Fruit fly (Drosophila melanogaster) whole organism, pupa: ENCODE results near the gene CG42764.
A peak's percentile ranks its signal among the peaks of the same experiment; 100 is the strongest.

ENCODE experiments used
- CG10348 ChIP-seq: fragments of 200-800 bp; sonication (Bioruptor generic); IDR thresholded peaks from 2 replicates; pipeline ENCODE4 v1.3.6; 2022; ENCODE audit warnings: missing biosample characterization, missing genetic modification characterization
- CG12605 ChIP-seq: fragments of 200-800 bp; sonication (Bioruptor generic); IDR thresholded peaks from 2 replicates; pipeline ENCODE4 v1.3.6; 2022; ENCODE audit warnings: missing biosample characterization, missing genetic modification characterization
- CG13204 ChIP-seq: fragments of 200-800 bp; sonication (Bioruptor generic); optimal IDR thresholded peaks from 2 replicates; lab custom pipeline; 2018; ENCODE audit warnings: missing biosample characterization, mild to moderate bottlenecking, missing genetic modification characterization, moderate library complexity
- CG14655 ChIP-seq: fragments of 200-800 bp; sonication (Bioruptor generic); optimal IDR thresholded peaks from 3 replicates; lab custom pipeline; 2017; ENCODE audit warnings: mild to moderate bottlenecking, missing biosample characterization, missing genetic modification reagents, missing genetic modification characterization
- CG15710 ChIP-seq: fragments of 200-800 bp; sonication (Bioruptor generic); optimal IDR thresholded peaks from 2 replicates; lab custom pipeline; 2018; ENCODE audit warnings: missing biosample characterization, mild to moderate bottlenecking, missing genetic modification characterization, moderate library complexity
- CG17806 ChIP-seq: fragments of 200-800 bp; sonication (Bioruptor generic); optimal IDR thresholded peaks from 2 replicates; lab custom pipeline; 2018; ENCODE audit warnings: missing biosample characterization, mild to moderate bottlenecking, missing genetic modification characterization, moderate library complexity
- CG32121 ChIP-seq: fragments of 200-800 bp; sonication (Bioruptor generic); IDR thresholded peaks from 2 replicates; pipeline ENCODE4 v1.3.6; 2022; ENCODE audit warnings: missing biosample characterization, missing genetic modification characterization
- CG34367 ChIP-seq: fragments of 200-800 bp; sonication (Bioruptor generic); optimal IDR thresholded peaks from 2 replicates; lab custom pipeline; 2018; ENCODE audit warnings: missing biosample characterization, mild to moderate bottlenecking, missing genetic modification characterization
- CG4496 ChIP-seq: fragments of 200-800 bp; sonication (Bioruptor generic); IDR thresholded peaks from 3 replicates; pipeline ENCODE4 v1.3.6; 2022; ENCODE audit warnings: missing biosample characterization, missing genetic modification characterization
- CG8159 ChIP-seq: fragments of 200-800 bp; sonication (Bioruptor generic); optimal IDR thresholded peaks from 3 replicates; lab custom pipeline; 2018; ENCODE audit warnings: missing biosample characterization, mild to moderate bottlenecking, missing genetic modification characterization, moderate library complexity
- CG8301 ChIP-seq: fragments of 200-800 bp; sonication (Bioruptor generic); optimal IDR thresholded peaks from 2 replicates; lab custom pipeline; 2018; ENCODE audit warnings: missing biosample characterization, mild to moderate bottlenecking, missing genetic modification characterization
- CG9948 ChIP-seq: fragments of 200-800 bp; sonication (Bioruptor generic); optimal IDR thresholded peaks from 2 replicates; lab custom pipeline; 2018; ENCODE audit warnings: missing biosample characterization, mild to moderate bottlenecking, missing genetic modification characterization, moderate library complexity
- D1 ChIP-seq: fragments of 200-800 bp; sonication (Bioruptor generic); optimal IDR thresholded peaks from 2 replicates; lab custom pipeline; 2018; ENCODE audit warnings: missing biosample characterization, mild to moderate bottlenecking, missing genetic modification characterization, moderate library complexity
- EcR ChIP-seq: fragments of 200-800 bp; sonication (Bioruptor generic); optimal IDR thresholded peaks from 3 replicates; lab custom pipeline; 2019; ENCODE audit warnings: missing biosample characterization, missing genetic modification characterization, mild to moderate bottlenecking, moderate library complexity, missing genetic modification reagents
- Ets98B ChIP-seq: fragments of 200-800 bp; sonication (Bioruptor generic); IDR thresholded peaks from 2 replicates; pipeline ENCODE4 v1.3.6; 2022; ENCODE audit warnings: missing biosample characterization, missing genetic modification characterization
- Pif1A ChIP-seq: fragments of 200-800 bp; sonication (Bioruptor generic); optimal IDR thresholded peaks from 3 replicates; lab custom pipeline; 2016; ENCODE audit warnings: missing biosample characterization, missing genetic modification characterization
- Pif1B ChIP-seq: fragments of 200-800 bp; sonication (Bioruptor generic); optimal IDR thresholded peaks from 3 replicates; lab custom pipeline; 2016; ENCODE audit warnings: missing biosample characterization, missing genetic modification characterization
- Snoo ChIP-seq: fragments of 200-800 bp; sonication (Bioruptor generic); optimal IDR thresholded peaks from 3 replicates; lab custom pipeline; 2017; ENCODE audit warnings: missing biosample characterization, mild to moderate bottlenecking, missing genetic modification characterization, inconsistent platforms
- fd96Ca ChIP-seq: fragments of 200-800 bp; sonication (Bioruptor generic); IDR thresholded peaks from 3 replicates; pipeline ENCODE4 v1.3.6; 2022; ENCODE audit warnings: missing biosample characterization, missing genetic modification characterization
- gl ChIP-seq: fragments of 200-800 bp; sonication (Bioruptor generic); optimal IDR thresholded peaks from 2 replicates; lab custom pipeline; 2018; ENCODE audit warnings: missing biosample characterization, mild to moderate bottlenecking, missing genetic modification characterization
- rn ChIP-seq: fragments of 200-800 bp; sonication (Bioruptor generic); IDR thresholded peaks from 2 replicates; pipeline ENCODE4 v1.3.6; 2022; ENCODE audit warnings: missing biosample characterization, missing genetic modification characterization

Gene CG42764

dm6 chr3L:20440902-20441429 lies 24.9 kb downstream of the CG42764 start:
- TF ChIP-seq D1 (tag; lab: Kevin White, UChicago) (no peak), CG8159 (tag; lab: Kevin White, UChicago) (no peak), CG34367 (tag; lab: Kevin White, UChicago) (no peak), Pif1A (GFP tag; lab: Kevin White, UChicago) (no peak), CG8301 (tag; lab: Kevin White, UChicago) (no peak)

dm6 chr3L:20439772-20440171 lies 26.1 kb downstream of the CG42764 start, which contains the start of gene Hpd:
Hpd (minus strand) TSS chr3L:20439872.
- TF ChIP-seq CG32121 (no peak), CG8159 (tag; lab: Kevin White, UChicago) (no peak), Pif1A (GFP tag; lab: Kevin White, UChicago) (no peak), fd96Ca (GFP tag; lab: Robert Waterston, UW) (no peak), CG10348 (GFP tag; lab: Robert Waterston, UW) (no peak), CG15710 (tag; lab: Kevin White, UChicago) (no peak), CG8301 (tag; lab: Kevin White, UChicago) (no peak), EcR (GFP tag; lab: Kevin White, UChicago) (no peak), Snoo (tag; lab: Kevin White, UChicago) (no peak), gl (tag; lab: Kevin White, UChicago) (no peak), CG14655 (GFP tag; lab: Kevin White, UChicago) (no peak), CG4496 (no peak), CG34367 (tag; lab: Kevin White, UChicago) (no peak), rn (no peak), CG17806 (tag; lab: Kevin White, UChicago) (no peak), Ets98B (GFP tag; lab: Robert Waterston, UW) (no peak)

- TF ChIP-seq CG13204 (GFP tag; lab: Kevin White, UChicago) = no peak
These were observed 29.8 kb downstream of the CG42764 start, which contains the start of the genes mRpL15 and CtIP for dm6 chr3L:20436069-20436468. mRpL15 (minus strand) TSS chr3L:20436209. CtIP (plus strand) TSS chr3L:20436250.

- no peak for TF ChIP-seq CG8301 (tag; lab: Kevin White, UChicago)
These were observed 33.5 kb downstream of the CG42764 start, which contains the start of the genes Las and Psn for dm6 chr3L:20432297-20432696. Las (minus strand) TSS chr3L:20432361. Psn (plus strand) TSS chr3L:20432468.

- TF ChIP-seq CG8301 (tag; lab: Kevin White, UChicago) (no peak), CG15710 (tag; lab: Kevin White, UChicago) (no peak), D1 (tag; lab: Kevin White, UChicago) (no peak), Ets98B (GFP tag; lab: Robert Waterston, UW) (no peak)
These were observed 34.2 kb downstream of the CG42764 start for dm6 chr3L:20431619-20432018.

dm6 chr3L:20430182-20430581 lies 35.7 kb downstream of the CG42764 start, which contains the start of gene CG5262:
CG5262 (minus strand) TSS chr3L:20430475.
- TF ChIP-seq CG8159 (tag; lab: Kevin White, UChicago) (no peak), CG12605 (peak; percentile 46; the same call in 1 of the 2 replicates), Pif1B (GFP tag; lab: Kevin White, UChicago) (no peak), gl (tag; lab: Kevin White, UChicago) (peak; percentile 57), CG4496 (peak; percentile 48; the same call in 2 of the 3 replicates)

dm6 chr3L:20427449-20427848 lies 38.4 kb downstream of the CG42764 start, which contains the start of gene CG5274:
CG5274 (minus strand) TSS chr3L:20427666.
- TF ChIP-seq CG9948 (no peak), CG14655 (GFP tag; lab: Kevin White, UChicago) (no peak), Pif1B (GFP tag; lab: Kevin White, UChicago) (no peak), CG8301 (tag; lab: Kevin White, UChicago) (no peak), CG17806 (tag; lab: Kevin White, UChicago) (no peak), D1 (tag; lab: Kevin White, UChicago) (no peak), EcR (GFP tag; lab: Kevin White, UChicago) (no peak), CG13204 (GFP tag; lab: Kevin White, UChicago) (no peak), CG34367 (tag; lab: Kevin White, UChicago) (no peak), Ets98B (GFP tag; lab: Robert Waterston, UW) (no peak), CG10348 (GFP tag; lab: Robert Waterston, UW) (no peak)

dm6 chr3L:20425888-20426287 lies 40.0 kb downstream of the CG42764 start, which contains the start of gene CG5282:
CG5282 (minus strand) TSS chr3L:20426071.
- TF ChIP-seq CG10348 (GFP tag; lab: Robert Waterston, UW) = no peak
- TF ChIP-seq Ets98B (GFP tag; lab: Robert Waterston, UW) = no peak
- no peak for TF ChIP-seq Pif1B (GFP tag; lab: Kevin White, UChicago)
- no peak for TF ChIP-seq CG9948
- no peak for TF ChIP-seq rn
- TF ChIP-seq CG12605 = no peak
- TF ChIP-seq Snoo (tag; lab: Kevin White, UChicago) = no peak
- TF ChIP-seq, all 21 proteins: peak for 0
